Worm (Caenorhabditis elegans) whole organism, L4/young adult: ENCODE results near the gene F26D10.13.

Experiments
- W03F9.2 ChIP-seq: fragments of 150-350 bp; optimal IDR thresholded peaks from 2 replicates; lab custom pipeline; 2014; ENCODE audit warnings: missing biosample characterization, missing genetic modification characterization
- dao-5 ChIP-seq: sonication (generic microtip); optimal IDR thresholded peaks from 2 replicates; lab custom pipeline; 2016; ENCODE audit warnings: missing genotype, missing genetic modification characterization, moderate library complexity, missing compliant biosample characterization
- him-1 ChIP-seq: sonication (generic microtip); optimal IDR thresholded peaks from 2 replicates; lab custom pipeline; 2016; ENCODE audit warnings: missing genotype, missing genetic modification reagents, missing genetic modification characterization, missing compliant biosample characterization

The F26D10.13 gene

DNA sequence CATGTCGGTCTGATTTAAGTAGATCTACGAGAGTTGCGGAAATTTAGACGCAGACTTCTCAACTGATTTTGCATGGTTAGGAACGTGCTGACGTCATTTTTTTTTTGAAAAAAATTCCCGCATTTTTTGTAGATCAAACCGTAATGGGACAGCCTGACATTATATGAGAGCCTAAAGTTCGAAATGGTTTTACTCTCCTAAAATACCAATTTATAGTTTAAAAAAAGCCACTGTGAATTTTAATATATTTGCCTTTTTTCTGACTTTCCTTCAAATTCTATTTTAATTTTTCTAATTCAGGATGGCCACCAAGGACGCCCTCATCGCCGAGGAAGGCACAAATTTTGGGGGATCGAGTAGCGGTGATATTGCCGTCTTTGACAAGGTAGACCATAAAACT is 4.4 kb upstream of the F26D10.13 start, which contains the start of gene atgp-1:
TSS of gene atgp-1 (plus strand) at position 301 of the 400 bp plus-strand sequence.
- TF ChIP-seq him-1 (tag; lab: Kevin White, UChicago) (no peak), W03F9.2 (tag; lab: Kevin White, UChicago) (no peak), dao-5 (tag; lab: Kevin White, UChicago) (no peak)

DNA sequence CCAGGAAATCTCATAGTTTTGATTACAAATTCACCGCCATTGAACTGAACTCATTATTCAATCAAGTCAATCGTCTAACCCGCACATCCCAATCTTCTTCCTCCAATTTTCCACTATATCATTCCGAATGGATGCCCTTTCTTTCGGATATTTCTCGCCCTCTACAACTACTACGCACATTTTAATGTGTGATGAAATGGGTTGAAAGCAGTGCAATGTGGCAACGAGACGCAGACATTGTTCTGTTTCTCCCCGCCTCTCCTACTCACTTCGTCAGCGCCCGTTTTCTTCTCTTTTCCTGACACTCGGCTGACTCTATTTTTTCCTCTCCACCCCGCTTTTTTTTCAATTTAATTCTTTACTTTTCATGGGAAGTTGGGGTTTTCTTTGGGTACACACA is 4.0 kb upstream of the F26D10.13 start:
- TF ChIP-seq W03F9.2 (tag; lab: Kevin White, UChicago) (peak; percentile 12), dao-5 (tag; lab: Kevin White, UChicago) (no peak)

ce11 chrIV:17268069-17268468 is 3.5 kb upstream of the F26D10.13 start:
- no peak for TF ChIP-seq dao-5 (tag; lab: Kevin White, UChicago)
- no peak for TF ChIP-seq W03F9.2 (tag; lab: Kevin White, UChicago)
- no peak for TF ChIP-seq him-1 (tag; lab: Kevin White, UChicago)

ce11 chrIV:17267304-17267891 is 2.8 kb upstream of the F26D10.13 start:
- no peak for TF ChIP-seq W03F9.2 (tag; lab: Kevin White, UChicago)
- no peak for TF ChIP-seq him-1 (tag; lab: Kevin White, UChicago)
- TF ChIP-seq dao-5 (tag; lab: Kevin White, UChicago), result no peak

DNA sequence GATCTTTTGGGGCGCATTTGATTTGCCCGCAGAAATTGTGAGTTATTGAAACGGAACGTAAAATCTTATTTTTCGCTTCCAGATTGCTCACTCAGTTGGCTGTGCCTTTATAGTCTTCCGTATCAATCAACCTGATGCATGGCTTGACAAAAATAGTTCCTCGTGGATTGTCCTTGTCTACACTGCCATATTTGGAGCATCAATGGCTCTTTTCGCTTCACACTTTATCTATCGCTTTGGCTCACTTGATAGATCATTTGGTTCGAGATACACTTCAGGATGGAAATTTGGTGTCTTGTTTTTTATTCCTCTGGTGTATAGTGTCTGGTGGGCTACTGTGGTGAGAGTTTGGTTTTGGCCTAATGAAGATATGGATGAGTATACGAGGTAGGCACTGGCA is 1.1 kb upstream of the F26D10.13 start:
- TF ChIP-seq W03F9.2 (tag; lab: Kevin White, UChicago), result no peak
- no peak for TF ChIP-seq him-1 (tag; lab: Kevin White, UChicago)
- no peak for TF ChIP-seq dao-5 (tag; lab: Kevin White, UChicago)

- no peak for TF ChIP-seq W03F9.2 (tag; lab: Kevin White, UChicago)
Observed at ce11 chrIV:17265279-17265678, 665 bp upstream of the F26D10.13 start, which contains the start of gene str-187. Gene str-187, plus strand, starts transcription at chrIV:17265579.

DNA sequence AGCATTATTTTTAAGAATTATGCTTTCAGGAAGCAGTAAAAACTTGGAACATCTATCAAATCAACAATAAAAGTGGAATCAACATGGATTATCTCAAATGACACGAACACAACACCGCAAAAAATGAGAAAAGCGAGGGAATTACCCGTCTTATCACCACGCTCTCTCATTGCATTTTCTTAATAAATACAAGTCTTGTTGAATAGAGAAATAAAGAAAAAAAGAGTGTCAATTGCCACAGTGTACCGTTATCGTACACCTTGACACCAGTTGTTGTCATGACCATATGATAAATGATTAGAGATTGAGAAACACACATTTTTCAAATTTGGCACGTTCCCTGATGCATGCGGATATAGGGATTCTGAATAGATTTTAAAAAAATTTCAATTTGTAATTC is 900 bp downstream of the F26D10.13 start:
- TF ChIP-seq him-1 (tag; lab: Kevin White, UChicago) (no peak), W03F9.2 (tag; lab: Kevin White, UChicago) (no peak), dao-5 (tag; lab: Kevin White, UChicago) (no peak)

- TF ChIP-seq him-1 (tag; lab: Kevin White, UChicago) (no peak), dao-5 (tag; lab: Kevin White, UChicago) (no peak), W03F9.2 (tag; lab: Kevin White, UChicago) (no peak)
Observed at ce11 chrIV:17262385-17262784, 2.2 kb downstream of the F26D10.13 start, which contains the start of gene ZK550.6. Gene ZK550.6, minus strand, starts transcription at chrIV:17262485.

DNA sequence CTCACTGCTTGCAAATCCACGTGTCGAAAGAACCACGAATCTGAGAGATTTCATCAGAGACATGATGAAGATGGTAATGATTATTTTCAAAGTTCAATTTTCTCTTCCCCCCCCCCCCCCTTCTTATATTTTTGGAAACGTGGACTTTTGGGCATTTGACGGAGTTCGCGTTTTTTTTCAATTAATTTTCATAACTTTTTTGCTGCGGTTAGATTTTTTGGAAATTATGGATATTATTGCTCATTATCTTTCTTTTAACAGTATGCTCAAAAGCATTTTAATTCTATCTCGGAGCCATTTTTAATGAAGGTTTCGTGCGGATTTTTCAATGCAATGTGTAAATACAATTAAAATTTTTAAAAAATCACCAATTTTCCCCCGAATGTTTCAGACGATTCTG is 5.3 kb downstream of the F26D10.13 start, which contains the start of gene phyh-1:
TSS of gene phyh-1 (minus strand) at position 101 of the 400 bp plus-strand sequence.
- TF ChIP-seq W03F9.2 (tag; lab: Kevin White, UChicago), result no peak
- TF ChIP-seq him-1 (tag; lab: Kevin White, UChicago), result no peak

DNA sequence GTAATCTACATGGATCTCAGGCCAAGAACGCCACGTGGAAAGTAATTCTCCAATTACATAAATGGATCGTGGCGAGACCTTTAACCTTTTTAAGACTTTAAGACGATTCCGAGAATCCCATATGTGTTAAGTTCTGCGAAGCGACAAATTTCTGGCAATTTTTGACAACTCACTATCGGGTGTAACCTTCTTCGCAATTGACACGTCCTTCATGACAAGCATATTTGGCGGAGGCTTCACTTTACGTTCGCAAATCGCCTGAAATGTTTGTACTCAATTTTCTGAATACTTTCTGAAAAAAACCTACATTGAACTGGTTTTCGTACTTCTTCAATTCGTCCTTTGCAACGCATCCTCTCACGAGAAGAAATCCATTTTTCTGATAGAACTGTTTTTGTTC is 5.8 kb downstream of the F26D10.13 start:
- TF ChIP-seq dao-5 (tag; lab: Kevin White, UChicago) (no peak), W03F9.2 (tag; lab: Kevin White, UChicago) (no peak), him-1 (tag; lab: Kevin White, UChicago) (no peak)

- no peak for TF ChIP-seq him-1 (tag; lab: Kevin White, UChicago)
- TF ChIP-seq W03F9.2 (tag; lab: Kevin White, UChicago), result no peak
- TF ChIP-seq dao-5 (tag; lab: Kevin White, UChicago), result no peak
Observed at ce11 chrIV:17255001-17255400, 9.6 kb downstream of the F26D10.13 start, which contains the start of gene gtf-2E1. Gene gtf-2E1, plus strand, starts transcription at chrIV:17255301.

- no peak for TF ChIP-seq dao-5 (tag; lab: Kevin White, UChicago)
- no peak for TF ChIP-seq him-1 (tag; lab: Kevin White, UChicago)
- TF ChIP-seq W03F9.2 (tag; lab: Kevin White, UChicago), result no peak
Observed at ce11 chrIV:17253435-17253834, 11.2 kb downstream of the F26D10.13 start.

DNA sequence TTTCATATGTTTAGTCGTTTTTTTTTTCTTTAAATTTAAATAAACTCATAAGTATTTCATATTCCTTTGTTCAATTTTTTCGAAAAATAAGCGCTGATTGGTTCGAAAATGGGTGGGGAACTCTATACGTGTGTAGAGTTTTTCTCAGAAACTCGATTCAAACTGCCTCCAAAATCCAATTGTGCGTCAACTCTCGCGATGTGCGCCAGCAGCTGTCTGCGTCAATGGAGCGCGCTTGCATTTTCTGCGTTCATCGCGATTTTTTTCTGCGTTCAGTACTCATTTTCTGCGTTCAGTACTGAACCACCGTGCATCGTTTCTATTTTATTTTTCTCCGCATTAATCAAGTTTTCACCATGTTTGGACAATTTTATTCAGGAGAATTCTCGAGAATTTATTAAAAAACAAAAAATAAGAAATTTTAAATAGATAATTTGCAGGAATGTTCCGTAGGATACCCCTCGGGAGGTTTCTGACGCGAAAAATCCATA is 14.9 kb downstream of the F26D10.13 start, which contains the start of gene eelo-2:
TSS of gene eelo-2 (plus strand) at position 441 of the 491 bp plus-strand sequence.
- TF ChIP-seq W03F9.2 (tag; lab: Kevin White, UChicago) (peak; percentile 98), him-1 (tag; lab: Kevin White, UChicago) (peak; percentile 82), dao-5 (tag; lab: Kevin White, UChicago) (no peak)

- TF ChIP-seq him-1 (tag; lab: Kevin White, UChicago) (no peak), W03F9.2 (tag; lab: Kevin White, UChicago) (no peak), dao-5 (tag; lab: Kevin White, UChicago) (no peak)
Observed at ce11 chrIV:17248538-17248937, 16.1 kb downstream of the F26D10.13 start.
